Fruit fly (Drosophila melanogaster): ENCODE measurements around the gene Ptpa.

Gene Ptpa

dm6 chr2L:3376684-3377086 lies at the start of gene Ptpa, which contains the start of gene CG9662:
TSS of gene Ptpa (plus strand) at chr2L:3377002.
TSS of gene CG9662 (minus strand) at chr2L:3376737.
- peak; percentile 91 for TF ChIP-seq CG17385 (GFP tag; optimal IDR thresholded peaks at IDR 0.05)
- peak; percentile 94 for TF ChIP-seq Doc3 (GFP tag; IDR thresholded peaks at IDR 0.05; ENCODE audit: partially characterized antibody)
- peak; percentile 73 for TF ChIP-seq Dek (tag; optimal IDR thresholded peaks at IDR 0.05)
- TF ChIP-seq al (GFP tag; IDR thresholded peaks at IDR 0.05) = peak; percentile 73
- peak; percentile 60 for TF ChIP-seq CG10959 (GFP tag; IDR thresholded peaks at IDR 0.05)
- TF ChIP-seq E2f2 (GFP tag; IDR thresholded peaks at IDR 0.05) = peak; percentile 67
- peak; percentile 64 for TF ChIP-seq CG33557 (GFP tag; optimal IDR thresholded peaks at IDR 0.05)
- TF ChIP-seq Camta (GFP tag; optimal IDR thresholded peaks at IDR 0.05) = peak; percentile 75
- TF ChIP-seq Lim3 (GFP tag; IDR thresholded peaks at IDR 0.05) = peak; percentile 54; the same call in 1 of the 2 replicates
- TF ChIP-seq grn (GFP tag; optimal IDR thresholded peaks at IDR 0.05) = no peak
- TF ChIP-seq nmo (GFP tag; optimal IDR thresholded peaks at IDR 0.05) = peak; percentile 93
- peak; percentile 90 for TF ChIP-seq bab2 (GFP tag; optimal IDR thresholded peaks at IDR 0.05)
- TF ChIP-seq ATbp (GFP tag; optimal IDR thresholded peaks at IDR 0.05) = peak; percentile 21
- TF ChIP-seq pfk (GFP tag; optimal IDR thresholded peaks at IDR 0.05) = no peak
- no peak for TF ChIP-seq Vsx1 (GFP tag; optimal IDR thresholded peaks at IDR 0.05)
- no peak for TF ChIP-seq Lpt (GFP tag; optimal IDR thresholded peaks at IDR 0.05)
- TF ChIP-seq CG4730 (GFP tag; IDR thresholded peaks at IDR 0.05) = peak; percentile 64
- peak; percentile 32 for TF ChIP-seq CG6654 (GFP tag; optimal IDR thresholded peaks at IDR 0.05)
- TF ChIP-seq ato (GFP tag; IDR thresholded peaks at IDR 0.05; ENCODE audit: partially characterized antibody) = peak; percentile 58
- TF ChIP-seq Hr3 (GFP tag; optimal IDR thresholded peaks at IDR 0.05) = peak; percentile 88
- TF ChIP-seq lilli (GFP tag; optimal IDR thresholded peaks at IDR 0.05) = peak; percentile 90
- peak; percentile 66; the same call in 2 of the 3 replicates for TF ChIP-seq ci (GFP tag; IDR thresholded peaks at IDR 0.05)
- TF ChIP-seq B-H1 (GFP tag; IDR thresholded peaks at IDR 0.05) = peak; percentile 64
- TF ChIP-seq zfh2 (GFP tag; optimal IDR thresholded peaks at IDR 0.05) = peak; percentile 89
- no peak for TF ChIP-seq CG10274 (GFP tag; optimal IDR thresholded peaks at IDR 0.05)
- peak; percentile 90 for TF ChIP-seq CG3847 (GFP tag; IDR thresholded peaks at IDR 0.05)
- TF ChIP-seq zf30C (GFP tag; optimal IDR thresholded peaks at IDR 0.05) = no peak
- TF ChIP-seq CG7745 (tag; optimal IDR thresholded peaks at IDR 0.05) = no peak
- peak; percentile 91 for TF ChIP-seq phol (tag; optimal IDR thresholded peaks at IDR 0.05)
- peak; percentile 52 for TF ChIP-seq Sry-β (GFP tag; optimal IDR thresholded peaks at IDR 0.05)
- TF ChIP-seq Hr39 (optimal IDR thresholded peaks at IDR 0.05) = no peak
- TF ChIP-seq CG4404 (GFP tag; IDR thresholded peaks at IDR 0.05) = peak; percentile 82
- peak; percentile 94 for TF ChIP-seq Dll (GFP tag; IDR thresholded peaks at IDR 0.05; ENCODE audit: partially characterized antibody)
- peak; percentile 48 for TF ChIP-seq CG8388 (GFP tag; optimal IDR thresholded peaks at IDR 0.05)
- TF ChIP-seq NC2α (GFP tag; optimal IDR thresholded peaks at IDR 0.05) = peak; percentile 75
- peak; percentile 87 for TF ChIP-seq CoRest (tag; optimal IDR thresholded peaks at IDR 0.05)
- TF ChIP-seq pzg (GFP tag; optimal IDR thresholded peaks at IDR 0.05) = peak; percentile 76
- no peak for TF ChIP-seq CG8478 (optimal IDR thresholded peaks at IDR 0.05)
- TF ChIP-seq CG17361 (GFP tag; IDR thresholded peaks at IDR 0.05) = peak; percentile 87; the same call in 2 of the 3 replicates
- peak; percentile 8 for TF ChIP-seq org-1 (GFP tag; optimal IDR thresholded peaks at IDR 0.05)
- TF ChIP-seq CG17359 (tag; optimal IDR thresholded peaks at IDR 0.05) = peak; percentile 66
- TF ChIP-seq br (optimal IDR thresholded peaks at IDR 0.05) = no peak
- peak; percentile 66 for TF ChIP-seq CG17328 (GFP tag; IDR thresholded peaks at IDR 0.05)
- no peak for TF ChIP-seq CG17568 (GFP tag; optimal IDR thresholded peaks at IDR 0.05)
- TF ChIP-seq CG7987 (GFP tag; optimal IDR thresholded peaks at IDR 0.05) = no peak
- peak; percentile 64; the same call in 1 of the 2 replicates for TF ChIP-seq ham (GFP tag; IDR thresholded peaks at IDR 0.05)
- TF ChIP-seq sug (tag; optimal IDR thresholded peaks at IDR 0.05) = peak; percentile 78
- peak; percentile 78 for TF ChIP-seq bcd (GFP tag; optimal IDR thresholded peaks at IDR 0.05)
- peak; percentile 82 for TF ChIP-seq tin (GFP tag; optimal IDR thresholded peaks at IDR 0.05)
- peak; percentile 80 for TF ChIP-seq CG4820 (GFP tag; optimal IDR thresholded peaks at IDR 0.05)
- peak; percentile 70 for TF ChIP-seq CG8089 (GFP tag; optimal IDR thresholded peaks at IDR 0.05)
- TF ChIP-seq maf-S (GFP tag; optimal IDR thresholded peaks at IDR 0.05) = peak; percentile 85
